Fruit fly (Drosophila melanogaster): ENCODE results near the gene CG6225.

DNA sequence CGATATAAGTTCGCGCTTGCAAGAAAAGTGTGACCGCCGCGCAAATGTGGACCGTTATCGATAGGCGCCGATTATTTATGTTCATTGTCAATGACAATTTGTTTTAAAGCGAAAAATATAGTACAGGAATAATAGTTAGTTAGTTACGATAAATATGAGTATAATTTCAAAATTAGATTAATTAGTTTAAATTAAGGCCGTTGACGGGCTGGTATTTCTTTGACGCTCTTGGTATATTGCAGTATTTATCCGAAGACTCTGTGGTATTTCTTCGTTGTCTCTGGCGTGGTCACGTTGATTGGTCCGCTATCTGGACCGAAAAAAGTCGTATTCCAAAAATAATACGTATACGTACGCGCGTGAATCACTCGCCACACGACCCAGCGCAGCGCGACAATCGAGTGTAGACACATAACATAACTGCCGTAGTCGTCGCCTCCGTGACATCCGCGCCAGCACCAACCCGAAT is 43.2 kb downstream of the CG6225 start:
- no peak for TF ChIP-seq h (optimal IDR thresholded peaks at IDR 0.05)
- TF ChIP-seq insv (optimal IDR thresholded peaks at IDR 0.05), result no peak
- TF ChIP-seq psq (optimal IDR thresholded peaks at IDR 0.05), result no peak
- TF ChIP-seq ttk (optimal IDR thresholded peaks at IDR 0.05), result no peak
- no peak for TF ChIP-seq Myc (optimal IDR thresholded peaks at IDR 0.05)
- TF ChIP-seq Sin3A (optimal IDR thresholded peaks at IDR 0.05), result no peak
